Worm (Caenorhabditis elegans) whole organism, mixed stage, embryonic: Measurements from ENCODE around the gene R102.4.

Experiments used
- bed-3 ChIP-seq: fragments of 200-800 bp; sonication (Bioruptor generic); optimal IDR thresholded peaks from 3 replicates; lab custom pipeline; 2018; ENCODE audit warnings: mild to moderate bottlenecking, missing genetic modification characterization, moderate library complexity, missing compliant biosample characterization
- elt-1 ChIP-seq: sonication (generic microtip); optimal IDR thresholded peaks from 2 replicates; lab custom pipeline; 2017; ENCODE audit warnings: missing genetic modification characterization, mild to moderate bottlenecking, missing compliant biosample characterization, antibody characterized with exemption, moderate library complexity, borderline replicate concordance; ENCODE audit not compliant: insufficient read depth
- pha-4 ChIP-seq: fragments of 150-350 bp; optimal IDR thresholded peaks from 2 replicates; lab custom pipeline; 2018; ENCODE audit warnings: missing biosample characterization, missing genetic modification reagents, missing genetic modification characterization

DNA sequence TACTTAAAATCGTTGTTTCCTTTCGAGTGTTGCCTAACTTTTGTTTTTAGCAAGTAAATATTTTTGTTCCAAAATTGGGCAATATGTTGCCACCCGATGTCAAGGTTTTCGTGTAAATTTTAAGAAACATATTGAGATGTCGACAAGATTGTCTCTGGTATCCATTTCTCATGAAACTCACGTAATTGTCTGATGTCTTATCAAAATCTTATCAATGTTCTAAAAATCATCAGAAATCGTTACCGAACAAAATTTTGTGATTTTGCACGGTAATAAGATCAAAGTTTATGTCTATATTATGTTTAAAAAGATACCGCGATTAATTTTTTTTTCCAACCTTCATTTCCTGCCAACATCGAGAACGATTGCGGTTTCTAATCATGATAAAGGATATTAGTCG is 3.9 kb upstream of the R102.4 start:
- TF ChIP-seq elt-1 (tag; lab: Kevin White, UChicago) (no peak), bed-3 (GFP tag; lab: Kevin White, UChicago) (no peak), pha-4 (tag; lab: Kevin White, UChicago) (no peak)
